Worm (Caenorhabditis elegans) whole organism, L3 larva: Measurements from ENCODE around the gene tmed-4.

Experiments
- ama-1 ChIP-seq: fragments of 150-350 bp; optimal IDR thresholded peaks from 2 replicates; lab custom pipeline; 2018
- fos-1 ChIP-seq: fragments of 150-350 bp; optimal IDR thresholded peaks from 2 replicates; lab custom pipeline; 2014; ENCODE audit warnings: missing biosample characterization, missing genetic modification characterization
- nhr-11 ChIP-seq: fragments of 150-350 bp; optimal IDR thresholded peaks from 2 replicates; lab custom pipeline; 2014; ENCODE audit warnings: missing biosample characterization, missing genetic modification characterization
- nhr-237 ChIP-seq: fragments of 150-350 bp; optimal IDR thresholded peaks from 2 replicates; lab custom pipeline; 2014; ENCODE audit warnings: missing biosample characterization, missing genetic modification characterization
- nhr-28 ChIP-seq: fragments of 150-350 bp; optimal IDR thresholded peaks from 2 replicates; lab custom pipeline; 2014; ENCODE audit warnings: missing biosample characterization, missing genetic modification characterization
- sea-2 ChIP-seq: fragments of 150-350 bp; sonication (generic microtip); optimal IDR thresholded peaks from 4 replicates; lab custom pipeline; 2014; ENCODE audit warnings: missing biosample characterization, missing genetic modification reagents, missing genetic modification characterization
- skn-1 ChIP-seq: fragments of 150-350 bp; optimal IDR thresholded peaks from 2 replicates; lab custom pipeline; 2014; ENCODE audit warnings: missing biosample characterization, missing genetic modification characterization
- unc-39 ChIP-seq: sonication (generic microtip); optimal IDR thresholded peaks from 4 replicates; lab custom pipeline; 2017; ENCODE audit warnings: missing biosample characterization, missing genetic modification characterization
- unc-62 ChIP-seq: fragments of 150-350 bp; sonication (generic microtip); optimal IDR thresholded peaks from 4 replicates; lab custom pipeline; 2014; ENCODE audit warnings: missing biosample characterization, missing genetic modification reagents, missing genetic modification characterization

DNA sequence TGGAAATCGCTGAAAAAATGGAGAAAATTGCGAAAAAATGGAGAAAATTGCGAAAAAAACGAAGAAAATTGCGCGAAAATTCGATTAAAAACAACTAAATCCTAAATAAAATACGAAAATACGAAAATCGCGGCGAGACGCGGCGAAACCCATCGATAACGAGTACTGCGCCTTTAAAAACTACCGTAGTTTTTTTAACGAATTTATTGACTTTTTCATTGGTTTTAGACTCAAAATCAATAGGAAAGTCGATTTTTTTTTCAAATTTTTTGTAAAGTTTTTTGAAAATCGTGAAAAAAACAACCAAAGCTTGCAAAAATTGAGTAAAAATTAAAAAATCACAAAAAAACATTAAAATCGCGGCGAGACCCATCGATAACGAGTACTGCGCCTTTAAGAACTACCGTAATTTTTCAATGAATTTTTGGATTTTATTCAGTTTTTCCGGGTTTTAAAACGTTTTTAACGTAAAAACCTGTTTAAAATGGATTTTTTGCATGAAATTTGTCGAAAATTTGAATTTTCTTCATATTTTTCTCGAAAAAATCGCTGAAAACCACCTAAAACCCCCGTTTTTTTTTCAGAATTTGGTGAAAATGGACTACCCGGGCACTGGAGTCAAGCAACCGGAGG, 32.8 kb downstream of the tmed-4 start, which contains the start of the genes chk-2 and Y60A3A.19:
- TF ChIP-seq fos-1 (no peak), sea-2 (no peak), unc-62 (GFP tag; lab: Kevin White, UChicago) (no peak), ama-1 (no peak), unc-39 (tag; lab: Kevin White, UChicago) (no peak), skn-1 (tag; lab: Kevin White, UChicago) (no peak), nhr-28 (no peak), nhr-11 (no peak), nhr-237 (no peak)
